Worm (Caenorhabditis elegans) whole organism, L4 larva: ENCODE data around the gene prcc-1.

Source experiments
- D1046.2 ChIP-seq: fragments of 200-800 bp; sonication (Bioruptor generic); IDR thresholded peaks from 2 replicates; pipeline ENCODE4 v1.3.6; 2022; ENCODE audit warnings: missing genetic modification characterization, missing compliant biosample characterization
- F10B5.3 ChIP-seq: sonication (generic microtip); optimal IDR thresholded peaks from 2 replicates; lab custom pipeline; 2016; ENCODE audit warnings: mild to moderate bottlenecking, missing genetic modification characterization, missing compliant biosample characterization
- F44E2.7 ChIP-seq: fragments of 200-800 bp; sonication (Bioruptor generic); IDR thresholded peaks from 2 replicates; pipeline ENCODE4 v2.1.2; 2022; ENCODE audit warnings: missing genetic modification characterization, missing compliant biosample characterization
- ZK546.5 ChIP-seq, 2 experiments: sonication (generic microtip); optimal IDR thresholded peaks; 2 replicates each; lab custom pipeline; 2017; ENCODE audit warnings: missing biosample characterization in 2 of 2, missing genetic modification characterization in 2 of 2
- aha-1 ChIP-seq: fragments of 150-350 bp; peaks from one replicate; lab custom pipeline; 2014; ENCODE audit warnings: missing biosample characterization, missing genetic modification characterization
- ama-1 ChIP-seq: fragments of 150-350 bp; optimal IDR thresholded peaks from 2 replicates; lab custom pipeline; 2014; ENCODE audit warnings: inconsistent platforms, mixed read lengths
- arid-1 ChIP-seq: fragments of 200-800 bp; sonication (Bioruptor generic); conservative IDR thresholded peaks from 2 replicates; pipeline ENCODE4 v1.3.6; 2022; ENCODE audit warnings: missing genetic modification reagents, missing genetic modification characterization, missing compliant biosample characterization
- attf-4 ChIP-seq: sonication (generic microtip); optimal IDR thresholded peaks from 3 replicates; lab custom pipeline; 2017; ENCODE audit warnings: missing biosample characterization, missing genetic modification characterization
- ceh-20 ChIP-seq: fragments of 200-800 bp; sonication (Bioruptor generic); IDR thresholded peaks from 2 replicates; pipeline ENCODE4 v1.3.6; 2022; ENCODE audit warnings: missing genetic modification reagents, missing genetic modification characterization, missing compliant biosample characterization
- ceh-44 ChIP-seq: fragments of 200-800 bp; sonication (Bioruptor generic); IDR thresholded peaks from 2 replicates; pipeline ENCODE4 v1.3.6; 2022; ENCODE audit warnings: missing genetic modification reagents, missing genetic modification characterization, missing compliant biosample characterization
- ctbp-1 ChIP-seq: fragments of 200-800 bp; sonication (Bioruptor generic); IDR thresholded peaks from 2 replicates; pipeline ENCODE4 v1.3.6; 2022; ENCODE audit warnings: missing genetic modification reagents, missing genetic modification characterization, missing compliant biosample characterization
- dmd-6 ChIP-seq: fragments of 200-800 bp; sonication (Bioruptor generic); IDR thresholded peaks from 2 replicates; pipeline ENCODE4 v1.3.6; 2022; ENCODE audit warnings: missing genetic modification reagents, missing genetic modification characterization, missing compliant biosample characterization
- dmd-9 ChIP-seq: fragments of 200-800 bp; sonication (Bioruptor generic); IDR thresholded peaks from 2 replicates; pipeline ENCODE4 v1.3.6; 2022; ENCODE audit warnings: missing genetic modification reagents, missing genetic modification characterization, missing compliant biosample characterization
- dve-1 ChIP-seq: sonication (generic microtip); optimal IDR thresholded peaks from 2 replicates; lab custom pipeline; 2017; ENCODE audit warnings: antibody characterized with exemption, mild to moderate bottlenecking, missing genetic modification characterization, missing compliant biosample characterization; ENCODE audit not compliant: insufficient read depth
- egl-27 ChIP-seq: sonication (generic microtip); optimal IDR thresholded peaks from 3 replicates; lab custom pipeline; 2017; ENCODE audit warnings: missing biosample characterization, missing genetic modification reagents, missing genetic modification characterization
- egl-43 ChIP-seq: fragments of 200-800 bp; sonication (Bioruptor generic); IDR thresholded peaks from 2 replicates; pipeline ENCODE4 v1.3.6; 2022; ENCODE audit warnings: missing genetic modification reagents, missing genetic modification characterization, missing compliant biosample characterization
- fos-1 ChIP-seq: fragments of 150-350 bp; optimal IDR thresholded peaks from 2 replicates; lab custom pipeline; 2014; ENCODE audit warnings: missing biosample characterization, missing genetic modification characterization
- hlh-11 ChIP-seq: fragments of 200-800 bp; sonication (Bioruptor generic); optimal IDR thresholded peaks from 2 replicates; lab custom pipeline; 2018; ENCODE audit warnings: mild to moderate bottlenecking, missing genetic modification characterization, missing compliant biosample characterization
- lim-7 ChIP-seq: fragments of 200-800 bp; sonication (Bioruptor generic); IDR thresholded peaks from 2 replicates; pipeline ENCODE4 v1.3.6; 2022; ENCODE audit warnings: missing genetic modification characterization, missing compliant biosample characterization
- lin-29 ChIP-seq: fragments of 200-800 bp; sonication (Bioruptor generic); IDR thresholded peaks from 2 replicates; pipeline ENCODE4 v1.3.6; 2022; ENCODE audit warnings: missing genetic modification reagents, missing genetic modification characterization, missing compliant biosample characterization
- mdl-1 ChIP-seq, 2 experiments: fragments of 150-350 bp in 1 of 2; sonication (generic microtip) in 1 of 2; optimal IDR thresholded peaks; 2 replicates each; lab custom pipeline; 2014 to 2017; ENCODE audit warnings: missing biosample characterization in 2 of 2, missing genetic modification characterization in 2 of 2
- mep-1 ChIP-seq: fragments of 150-350 bp; sonication (generic microtip); optimal IDR thresholded peaks from 3 replicates; lab custom pipeline; 2014; ENCODE audit warnings: missing biosample characterization, missing genetic modification characterization
- mxl-3 ChIP-seq: fragments of 200-800 bp; sonication (Bioruptor generic); optimal IDR thresholded peaks from 2 replicates; lab custom pipeline; 2018; ENCODE audit warnings: mild to moderate bottlenecking, missing genetic modification characterization, missing compliant biosample characterization
- nhr-11 ChIP-seq: fragments of 150-350 bp; optimal IDR thresholded peaks from 2 replicates; lab custom pipeline; 2014; ENCODE audit warnings: missing biosample characterization, missing genetic modification characterization
- nhr-111 ChIP-seq: fragments of 200-800 bp; sonication (Bioruptor generic); optimal IDR thresholded peaks from 2 replicates; lab custom pipeline; 2018; ENCODE audit warnings: mild to moderate bottlenecking, missing genetic modification characterization, missing compliant biosample characterization
- nhr-25 ChIP-seq: sonication (generic microtip); optimal IDR thresholded peaks from 2 replicates; lab custom pipeline; 2017; ENCODE audit warnings: missing genetic modification characterization, mild to moderate bottlenecking, missing compliant biosample characterization, antibody characterized with exemption, moderate library complexity, borderline replicate concordance; ENCODE audit not compliant: insufficient read depth
- nhr-28 ChIP-seq: fragments of 150-350 bp; optimal IDR thresholded peaks from 2 replicates; lab custom pipeline; 2014; ENCODE audit warnings: missing biosample characterization, missing genetic modification characterization
- nhr-42 ChIP-seq: fragments of 200-800 bp; sonication (Bioruptor generic); IDR thresholded peaks from 2 replicates; pipeline ENCODE4 v1.3.6; 2022; ENCODE audit warnings: missing genetic modification characterization, missing compliant biosample characterization
- nhr-48 ChIP-seq: sonication (generic microtip); optimal IDR thresholded peaks from 2 replicates; lab custom pipeline; 2016; ENCODE audit warnings: mild to moderate bottlenecking, missing genetic modification characterization, missing compliant biosample characterization
- pha-4 ChIP-seq, 2 experiments: fragments of 150-350 bp in 1 of 2; fragments of 200-800 bp in 1 of 2; sonication (Bioruptor generic) in 1 of 2; IDR thresholded peaks in 1 of 2; optimal IDR thresholded peaks in 1 of 2; 2 replicates each; pipeline versions ENCODE4 v1.3.6 to Lab custom; 2014 to 2022; ENCODE audit warnings: missing genetic modification characterization in 2 of 2, missing genetic modification reagents in 2 of 2, missing biosample characterization in 1 of 2, missing compliant biosample characterization in 1 of 2
- saeg-2 ChIP-seq: fragments of 200-800 bp; sonication (Bioruptor generic); IDR thresholded peaks from 2 replicates; pipeline ENCODE4 v1.3.6; 2022; ENCODE audit warnings: missing genetic modification reagents, missing genetic modification characterization, missing compliant biosample characterization
- tag-97 ChIP-seq: fragments of 200-800 bp; sonication (Bioruptor generic); IDR thresholded peaks from 2 replicates; pipeline ENCODE4 v1.3.6; 2022; ENCODE audit warnings: missing genetic modification characterization, missing compliant biosample characterization
- tra-1 ChIP-seq: fragments of 200-800 bp; sonication (Bioruptor generic); IDR thresholded peaks from 2 replicates; pipeline ENCODE4 v1.3.6; 2022; ENCODE audit warnings: missing genetic modification reagents, missing genetic modification characterization, missing compliant biosample characterization
- unc-62 ChIP-seq, 3 experiments: fragments of 150-350 bp in 1 of 3; sonication (generic microtip); optimal IDR thresholded peaks in 2 of 3; peaks in 1 of 3; 1 replicate in 1 of 3; 2 replicates in 2 of 3; lab custom pipeline; 2014 to 2017; ENCODE audit warnings: missing biosample characterization in 3 of 3, missing genetic modification characterization in 3 of 3, missing genetic modification reagents in 3 of 3, missing genotype in 1 of 3
- zfp-2 ChIP-seq: sonication (generic microtip); optimal IDR thresholded peaks from 2 replicates; lab custom pipeline; 2016; ENCODE audit warnings: mild to moderate bottlenecking, missing genetic modification characterization, missing compliant biosample characterization
- zfp-3 ChIP-seq: fragments of 200-800 bp; sonication (Bioruptor generic); conservative IDR thresholded peaks from 2 replicates; pipeline ENCODE4 v1.3.6; 2022; ENCODE audit warnings: missing genetic modification reagents, missing genetic modification characterization, missing compliant biosample characterization

The prcc-1 gene

DNA sequence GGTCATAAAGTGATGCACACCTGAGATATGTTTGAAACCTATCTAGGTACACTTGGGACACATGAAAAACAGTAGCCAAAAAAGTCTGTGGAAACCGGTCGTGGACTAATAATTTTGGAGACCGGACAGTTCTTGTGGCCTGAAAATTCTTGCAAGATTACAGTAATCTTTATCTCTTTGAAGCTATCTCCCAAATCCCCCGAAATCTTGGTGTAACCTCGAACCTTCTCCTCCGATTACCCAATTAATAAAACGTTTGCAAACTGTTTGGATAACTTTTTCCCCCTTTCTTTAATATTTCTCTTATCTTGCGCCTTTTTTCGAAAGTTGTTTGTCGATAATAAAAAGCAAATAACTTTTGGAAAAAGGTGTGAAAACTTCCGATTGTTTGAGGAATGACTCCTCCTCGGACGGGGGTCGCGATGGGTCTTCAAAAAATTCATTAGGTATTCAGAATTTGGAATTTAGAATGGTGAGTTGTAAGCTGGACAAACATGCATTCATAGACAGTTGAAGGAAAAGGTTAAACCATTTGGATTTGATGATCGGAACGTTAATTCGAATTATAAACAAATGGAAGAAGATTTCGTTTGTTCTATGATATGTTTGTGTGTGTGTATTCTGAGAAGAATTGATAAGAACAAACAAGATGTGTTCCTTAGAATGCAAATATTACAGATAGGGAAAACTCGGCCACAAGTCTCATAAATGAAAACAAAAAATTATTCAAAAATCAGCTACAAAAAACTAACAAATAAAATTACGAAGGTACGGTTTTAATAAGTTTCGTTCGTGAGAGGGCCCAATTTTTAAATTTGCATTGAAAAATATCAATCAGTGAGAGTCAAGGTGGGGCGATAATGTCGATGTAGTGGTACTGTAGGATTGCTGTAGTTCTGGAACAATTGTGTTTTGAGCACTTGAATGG, 10.5 kb downstream of the prcc-1 start:
- TF ChIP-seq F44E2.7 (GFP tag; lab: Robert Waterston, UW) = no peak
- TF ChIP-seq unc-62 (GFP tag; optimal IDR thresholded peaks at IDR 0.05 in 1 of 2; lab: Kevin White, UChicago) = peak in 1 of 2 experiments; percentile 86
- TF ChIP-seq unc-62 (tag; optimal IDR thresholded peaks at IDR 0.05; lab: Kevin White, UChicago) = no peak
- no peak for TF ChIP-seq tag-97 (GFP tag; lab: Robert Waterston, UW)
- TF ChIP-seq nhr-48 = peak; percentile 1
- TF ChIP-seq nhr-25 (tag; lab: Kevin White, UChicago) = peak; percentile 81
- TF ChIP-seq lim-7 (GFP tag; lab: Robert Waterston, UW) = 0 out of 2 replicates have a peak, but pooled peaks have one; percentile 38
- TF ChIP-seq ceh-20 = peak; percentile 41; the same call in 1 of the 2 replicates
- peak; percentile 51; the same call in 1 of the 2 replicates for TF ChIP-seq zfp-3 (GFP tag; lab: Robert Waterston, UW)
- no peak for TF ChIP-seq zfp-2 (tag; lab: Kevin White, UChicago)
- TF ChIP-seq F10B5.3 = no peak
- peak; percentile 85 for TF ChIP-seq aha-1 (tag; lab: Kevin White, UChicago)
- 0 out of 2 replicates have a peak, but pooled peaks have one; percentile 18 for TF ChIP-seq dmd-6 (GFP tag; lab: Robert Waterston, UW)
- TF ChIP-seq dve-1 (tag; lab: Kevin White, UChicago) = peak; percentile 39
- 0 out of 2 replicates have a peak, but pooled peaks have one; percentile 17 for TF ChIP-seq dmd-9 (GFP tag; lab: Robert Waterston, UW)
- TF ChIP-seq, all 104 proteins: peak for 10

DNA sequence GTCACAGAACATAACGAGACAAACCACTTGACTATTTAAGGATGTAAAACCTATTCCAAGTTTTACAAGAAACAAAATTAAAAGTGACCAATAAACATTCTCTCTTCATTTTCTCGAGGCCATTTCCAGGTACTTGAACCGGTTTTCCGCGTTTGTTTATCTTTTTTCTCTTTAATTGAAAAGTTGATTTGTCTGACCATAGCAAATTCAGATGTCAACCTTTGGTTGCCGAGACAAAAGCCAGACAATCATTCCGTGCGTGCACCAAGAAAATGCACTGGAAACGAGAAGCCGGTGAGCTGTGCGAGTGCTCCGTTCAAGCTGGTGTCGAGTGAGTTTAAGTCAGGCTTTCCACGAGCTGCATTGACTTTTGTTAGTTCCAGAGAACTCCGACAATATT, 11.5 kb downstream of the prcc-1 start:
- TF ChIP-seq ctbp-1 (GFP tag; lab: Robert Waterston, UW) (0 out of 2 replicates have a peak, but pooled peaks have one; percentile 31), arid-1 (no peak), ceh-20 (0 out of 2 replicates have a peak, but pooled peaks have one; percentile 21), ama-1 (lab: Kevin White, UChicago) (peak; percentile 39), tra-1 (no peak), egl-43 (GFP tag; lab: Robert Waterston, UW) (0 out of 2 replicates have a peak, but pooled peaks have one; percentile 40), dve-1 (tag; lab: Kevin White, UChicago) (no peak), nhr-11 (tag; lab: Kevin White, UChicago) (no peak), D1046.2 (0 out of 2 replicates have a peak, but pooled peaks have one; percentile 17), unc-62 (GFP tag; optimal IDR thresholded peaks at IDR 0.05 in 1 of 2; lab: Kevin White, UChicago) (peak in 1 of 2 experiments; percentile 98), unc-62 (tag; optimal IDR thresholded peaks at IDR 0.05; lab: Kevin White, UChicago) (no peak)

DNA sequence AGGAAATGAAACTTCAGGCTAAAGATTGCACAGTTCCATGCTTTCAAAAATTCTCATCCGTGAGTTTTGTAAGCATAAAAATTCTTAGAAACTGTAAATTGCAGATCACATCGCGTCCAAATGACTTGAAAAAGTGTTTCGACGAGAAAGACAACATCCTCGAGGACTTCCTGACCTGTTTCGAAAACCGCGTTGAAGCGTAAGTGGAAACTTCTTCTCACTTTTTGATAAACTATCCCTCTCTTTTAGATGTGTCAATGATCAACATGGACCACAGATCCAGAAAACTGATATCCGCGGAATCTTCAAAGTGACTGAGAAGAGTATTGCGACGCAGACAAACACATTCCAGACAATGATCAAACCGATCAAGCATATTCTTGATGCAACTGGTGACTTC, 12.7 kb downstream of the prcc-1 start:
- peak in 1 of 2 experiments; percentile 94 for TF ChIP-seq unc-62 (GFP tag; optimal IDR thresholded peaks at IDR 0.05 in 1 of 2; lab: Kevin White, UChicago)
- no peak for TF ChIP-seq unc-62 (tag; optimal IDR thresholded peaks at IDR 0.05; lab: Kevin White, UChicago)
- peak; percentile 8 for TF ChIP-seq nhr-25 (tag; lab: Kevin White, UChicago)
- peak; percentile 9 for TF ChIP-seq aha-1 (tag; lab: Kevin White, UChicago)
- no peak for TF ChIP-seq fos-1 (tag; lab: Kevin White, UChicago)
- TF ChIP-seq lim-7 (GFP tag; lab: Robert Waterston, UW) = no peak
- TF ChIP-seq mxl-3 = no peak

DNA sequence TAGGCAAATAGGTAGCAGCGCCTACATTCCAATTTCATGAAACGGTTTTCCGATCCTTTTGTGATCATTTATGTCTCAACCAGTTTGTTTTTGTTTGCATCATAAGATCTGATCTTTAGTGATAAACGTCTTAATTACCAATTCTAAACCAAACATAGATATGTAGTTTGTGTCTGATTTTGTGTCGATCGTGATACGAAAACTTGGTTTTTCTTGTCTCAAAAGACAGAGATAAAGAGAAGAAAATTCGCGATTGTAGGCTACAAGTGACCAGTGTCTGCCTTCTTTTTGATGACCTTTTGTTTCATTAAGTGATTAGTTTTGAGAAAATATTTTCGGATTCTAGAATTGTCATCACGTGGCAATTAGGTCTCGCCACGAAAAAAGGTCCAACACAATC, 13.4 kb downstream of the prcc-1 start:
- no peak for TF ChIP-seq ceh-44 (GFP tag; lab: Robert Waterston, UW)
- TF ChIP-seq pha-4 (GFP tag; IDR thresholded peaks at IDR 0.05; lab: Robert Waterston, UW) = no peak
- no peak for TF ChIP-seq pha-4 (tag; optimal IDR thresholded peaks at IDR 0.05; lab: Kevin White, UChicago)
- TF ChIP-seq nhr-28 (tag; lab: Kevin White, UChicago) = peak; percentile 92
- TF ChIP-seq hlh-11 = peak; percentile 20
- TF ChIP-seq zfp-3 (GFP tag; lab: Robert Waterston, UW) = no peak
- TF ChIP-seq ceh-20 = no peak
- no peak for TF ChIP-seq nhr-48
- no peak for TF ChIP-seq ZK546.5 (tag; optimal IDR thresholded peaks at IDR 0.05; lab: Kevin White, UChicago)
- peak; percentile 89 for TF ChIP-seq nhr-11 (tag; lab: Kevin White, UChicago)
- TF ChIP-seq nhr-42 = no peak
- no peak for TF ChIP-seq saeg-2 (GFP tag; lab: Robert Waterston, UW)
- no peak for TF ChIP-seq attf-4 (tag; lab: Kevin White, UChicago)
- no peak for TF ChIP-seq mep-1 (tag; lab: Kevin White, UChicago)
- no peak for TF ChIP-seq nhr-111 (GFP tag; lab: Kevin White, UChicago)
- TF ChIP-seq mdl-1 (tag; optimal IDR thresholded peaks at IDR 0.05; lab: Kevin White, UChicago) = peak in 1 of 2 experiments; percentile 5
- TF ChIP-seq egl-27 (tag; lab: Kevin White, UChicago) = no peak
- no peak for TF ChIP-seq lin-29 (GFP tag; lab: Robert Waterston, UW)
